Worm (Caenorhabditis elegans) whole organism, young adult: ENCODE results near the gene T12A7.9.

Experiments
- B0261.1 ChIP-seq: sonication (generic microtip); optimal IDR thresholded peaks from 2 replicates; lab custom pipeline; 2016; ENCODE audit warnings: mild to moderate bottlenecking, missing genetic modification characterization, moderate library complexity, missing compliant biosample characterization
- B0336.3 ChIP-seq: fragments of 200-800 bp; sonication (Bioruptor generic); IDR thresholded peaks from 2 replicates; pipeline ENCODE4 v1.3.6; 2022; ENCODE audit warnings: missing genetic modification characterization, missing compliant biosample characterization
- C17E4.6 ChIP-seq: fragments of 200-800 bp; sonication (Bioruptor generic); IDR thresholded peaks from 2 replicates; pipeline ENCODE4 v1.3.6; 2022; ENCODE audit warnings: missing genetic modification reagents, missing genetic modification characterization, missing compliant biosample characterization
- F10E7.11 ChIP-seq: sonication (generic microtip); optimal IDR thresholded peaks from 2 replicates; lab custom pipeline; 2017; ENCODE audit warnings: mild to moderate bottlenecking, missing genetic modification characterization, moderate library complexity, missing compliant biosample characterization
- F52B5.7 ChIP-seq: sonication (generic microtip); optimal IDR thresholded peaks from 2 replicates; lab custom pipeline; 2016; ENCODE audit warnings: mild to moderate bottlenecking, missing genetic modification characterization, missing compliant biosample characterization
- atf-7 ChIP-seq: sonication (generic microtip); optimal IDR thresholded peaks from 2 replicates; lab custom pipeline; 2017; ENCODE audit warnings: mild to moderate bottlenecking, missing genetic modification characterization, missing compliant biosample characterization
- bed-1 ChIP-seq: fragments of 200-800 bp; sonication (Bioruptor generic); IDR thresholded peaks from 2 replicates; pipeline ENCODE4 v1.3.6; 2022; ENCODE audit warnings: missing genetic modification reagents, missing genetic modification characterization, missing compliant biosample characterization
- ceh-91 ChIP-seq: fragments of 200-800 bp; sonication (Bioruptor generic); IDR thresholded peaks from 2 replicates; pipeline ENCODE4 v1.3.6; 2022; ENCODE audit warnings: missing genetic modification reagents, missing genetic modification characterization, missing compliant biosample characterization
- efl-1 ChIP-seq: fragments of 150-350 bp; optimal IDR thresholded peaks from 2 replicates; lab custom pipeline; 2014; ENCODE audit warnings: missing biosample characterization, missing genetic modification reagents, missing genetic modification characterization
- mes-4 ChIP-seq: sonication (generic microtip); optimal IDR thresholded peaks from 2 replicates; lab custom pipeline; 2016; ENCODE audit warnings: missing genotype, missing genetic modification characterization, missing compliant biosample characterization
- pha-4 ChIP-seq: fragments of 150-350 bp; sonication (generic microtip); optimal IDR thresholded peaks from 2 replicates; lab custom pipeline; 2014; ENCODE audit warnings: missing biosample characterization, missing genetic modification reagents, missing genetic modification characterization
- snpc-1.1 ChIP-seq: sonication (generic microtip); optimal IDR thresholded peaks from 2 replicates; lab custom pipeline; 2017; ENCODE audit warnings: missing genetic modification characterization, mild to moderate bottlenecking, missing compliant biosample characterization, antibody characterized with exemption, moderate library complexity, missing genotype, missing genetic modification reagents; ENCODE audit not compliant: insufficient read depth
- ztf-22 ChIP-seq: fragments of 200-800 bp; sonication (Bioruptor generic); optimal IDR thresholded peaks from 2 replicates; lab custom pipeline; 2018; ENCODE audit warnings: mild to moderate bottlenecking, missing genetic modification characterization, moderate library complexity, missing compliant biosample characterization

ce11 chrIV:11755003-11755402 is 804 bp downstream of the T12A7.9 start, which contains the start of gene T12A7.10:
- TF ChIP-seq C17E4.6 (GFP tag; lab: Robert Waterston, UW) (no peak), mes-4 (no peak), F10E7.11 (tag; lab: Kevin White, UChicago) (no peak), pha-4 (no peak), snpc-1.1 (tag; lab: Kevin White, UChicago) (no peak), ceh-91 (no peak), B0336.3 (GFP tag; lab: Robert Waterston, UW) (no peak), atf-7 (no peak), F52B5.7 (no peak), bed-1 (no peak), B0261.1 (tag; lab: Kevin White, UChicago) (no peak), ztf-22 (GFP tag; lab: Kevin White, UChicago) (no peak), efl-1 (GFP tag; lab: Kevin White, UChicago) (no peak)
